Fruit fly (Drosophila melanogaster) whole organism, embryonic: ENCODE measurements around the gene LysRS.

ENCODE experiments used
- Adf1 ChIP-seq: fragments of 200-800 bp; sonication (Bioruptor generic); IDR thresholded peaks from 2 replicates; pipeline ENCODE4 v1.3.6; 2022; ENCODE audit warnings: missing biosample characterization, missing genetic modification characterization
- Antp ChIP-seq: fragments of 200-800 bp; sonication (Bioruptor generic); optimal IDR thresholded peaks from 3 replicates; lab custom pipeline; 2016; ENCODE audit warnings: missing biosample characterization, missing genetic modification characterization
- CG11247 ChIP-seq: fragments of 200-800 bp; sonication (Bioruptor generic); IDR thresholded peaks from 2 replicates; pipeline ENCODE4 v1.3.6; 2022; ENCODE audit warnings: missing biosample characterization, missing genetic modification characterization
- CG11504 ChIP-seq: fragments of 200-800 bp; sonication (Bioruptor generic); optimal IDR thresholded peaks from 3 replicates; lab custom pipeline; 2019; ENCODE audit warnings: missing biosample characterization, mild to moderate bottlenecking, missing genetic modification characterization, moderate library complexity
- CG13624 ChIP-seq: fragments of 200-800 bp; sonication (Bioruptor generic); optimal IDR thresholded peaks from 2 replicates; lab custom pipeline; 2016; ENCODE audit warnings: missing biosample characterization, missing genetic modification characterization
- CG1647 ChIP-seq: fragments of 200-800 bp; sonication (Bioruptor generic); optimal IDR thresholded peaks from 3 replicates; lab custom pipeline; 2016; ENCODE audit warnings: missing biosample characterization, missing genetic modification characterization
- CG16779 ChIP-seq: fragments of 200-800 bp; sonication (Bioruptor generic); IDR thresholded peaks from 2 replicates; pipeline ENCODE4 v1.3.6; 2022; ENCODE audit warnings: missing biosample characterization, missing genetic modification characterization
- CG17385 ChIP-seq: fragments of 200-800 bp; sonication (Bioruptor generic); optimal IDR thresholded peaks from 3 replicates; lab custom pipeline; 2018; ENCODE audit warnings: missing biosample characterization, mild to moderate bottlenecking, missing genetic modification characterization
- CG17612 ChIP-seq: fragments of 200-800 bp; sonication (Bioruptor generic); IDR thresholded peaks from 2 replicates; pipeline ENCODE4 v1.3.6; 2022; ENCODE audit warnings: missing biosample characterization, missing genetic modification characterization
- CG18262 ChIP-seq: fragments of 200-800 bp; optimal IDR thresholded peaks from 3 replicates; lab custom pipeline; 2019; ENCODE audit warnings: missing biosample characterization, mild to moderate bottlenecking, missing genetic modification characterization, moderate library complexity
- CG34224 ChIP-seq: fragments of 200-800 bp; sonication (Bioruptor generic); IDR thresholded peaks from 3 replicates; pipeline ENCODE4 v1.3.6; 2022; ENCODE audit warnings: missing biosample characterization, missing genetic modification characterization; ENCODE audit not compliant: partially characterized antibody
- CG4328 ChIP-seq: fragments of 200-800 bp; sonication (Bioruptor generic); optimal IDR thresholded peaks from 3 replicates; lab custom pipeline; 2017; ENCODE audit warnings: missing biosample characterization, missing genetic modification reagents, missing genetic modification characterization
- CG5953 ChIP-seq: fragments of 200-800 bp; sonication (Bioruptor generic); IDR thresholded peaks from 2 replicates; pipeline ENCODE4 v1.3.6; 2022; ENCODE audit warnings: missing biosample characterization, missing genetic modification characterization
- CG6254 ChIP-seq: fragments of 200-800 bp; sonication (Bioruptor generic); optimal IDR thresholded peaks from 3 replicates; lab custom pipeline; 2017; ENCODE audit warnings: mild to moderate bottlenecking, missing biosample characterization, missing genetic modification reagents, missing genetic modification characterization
- CG8388 ChIP-seq: fragments of 200-800 bp; sonication (Bioruptor generic); optimal IDR thresholded peaks from 2 replicates; lab custom pipeline; 2019; ENCODE audit warnings: missing biosample characterization, mild to moderate bottlenecking, missing genetic modification characterization, moderate library complexity
- CHES-1-like ChIP-seq: fragments of 200-800 bp; sonication (Bioruptor generic); optimal IDR thresholded peaks from 2 replicates; lab custom pipeline; 2016; ENCODE audit warnings: missing biosample characterization, missing genetic modification characterization
- Dp ChIP-seq: fragments of 200-800 bp; sonication (Bioruptor generic); optimal IDR thresholded peaks from 2 replicates; lab custom pipeline; 2018; ENCODE audit warnings: missing biosample characterization, mild to moderate bottlenecking, missing genetic modification characterization, moderate library complexity
- Eip74EF ChIP-seq, 2 experiments: fragments of 200-800 bp in 1 of 2; fragments of >200 bp in 1 of 2; sonication (Bioruptor generic) in 1 of 2; optimal IDR thresholded peaks; 2 replicates each; lab custom pipeline; 2017 to 2019; ENCODE audit warnings: missing biosample characterization in 2 of 2, missing genetic modification characterization in 2 of 2, mild to moderate bottlenecking in 1 of 2, moderate library complexity in 1 of 2
- Gug ChIP-seq: fragments of 200-800 bp; sonication (Bioruptor generic); IDR thresholded peaks from 4 replicates; pipeline ENCODE4 v1.3.6; 2022; ENCODE audit warnings: missing biosample characterization, missing genetic modification characterization
- Hr39 ChIP-seq: fragments of >200 bp; optimal IDR thresholded peaks from 2 replicates; lab custom pipeline; 2017
- Kr ChIP-seq: fragments of 200-800 bp; sonication (Bioruptor generic); optimal IDR thresholded peaks from 2 replicates; lab custom pipeline; 2017; ENCODE audit warnings: missing biosample characterization, mild to moderate bottlenecking, missing genetic modification characterization
- NK7.1 ChIP-seq: fragments of 200-800 bp; sonication (Bioruptor generic); optimal IDR thresholded peaks from 3 replicates; lab custom pipeline; 2016; ENCODE audit warnings: missing biosample characterization, missing genetic modification characterization
- Poxn ChIP-seq: fragments of 200-800 bp; sonication (Bioruptor generic); IDR thresholded peaks from 2 replicates; pipeline ENCODE4 v1.3.6; 2022; ENCODE audit warnings: missing biosample characterization, missing genetic modification characterization
- Scr ChIP-seq: fragments of 200-800 bp; sonication (Bioruptor generic); IDR thresholded peaks from 2 replicates; pipeline ENCODE4 v1.3.6; 2022; ENCODE audit warnings: missing biosample characterization, missing genetic modification characterization; ENCODE audit not compliant: partially characterized antibody
- Sry-β ChIP-seq: fragments of 200-800 bp; sonication (Bioruptor generic); optimal IDR thresholded peaks from 2 replicates; lab custom pipeline; 2018; ENCODE audit warnings: missing biosample characterization, mild to moderate bottlenecking, missing genetic modification characterization, moderate library complexity
- Taf1 ChIP-seq: fragments of 200-800 bp; sonication (Bioruptor generic); IDR thresholded peaks from 2 replicates; pipeline ENCODE4 v1.3.6; 2022; ENCODE audit warnings: missing biosample characterization, missing genetic modification characterization
- Xbp1 ChIP-seq: fragments of 200-800 bp; sonication (Bioruptor generic); optimal IDR thresholded peaks from 3 replicates; lab custom pipeline; 2016; ENCODE audit warnings: missing biosample characterization, mild to moderate bottlenecking, missing genetic modification characterization
- ac ChIP-seq: fragments of 200-800 bp; sonication (Bioruptor generic); optimal IDR thresholded peaks from 3 replicates; lab custom pipeline; 2017; ENCODE audit warnings: missing biosample characterization, mild to moderate bottlenecking, missing genetic modification characterization
- aop ChIP-seq: fragments of 200-800 bp; sonication (Bioruptor generic); IDR thresholded peaks from 2 replicates; pipeline ENCODE4 v1.3.6; 2022; ENCODE audit warnings: missing biosample characterization, missing genetic modification characterization
- ase ChIP-seq: fragments of 200-800 bp; sonication (Bioruptor generic); IDR thresholded peaks from 3 replicates; pipeline ENCODE4 v1.3.6; 2022; ENCODE audit warnings: missing biosample characterization, missing genetic modification characterization
- ato ChIP-seq: fragments of 200-800 bp; sonication (Bioruptor generic); IDR thresholded peaks from 2 replicates; pipeline ENCODE4 v1.3.6; 2022; ENCODE audit warnings: missing biosample characterization, missing genetic modification characterization; ENCODE audit not compliant: partially characterized antibody
- cas ChIP-seq: fragments of 200-800 bp; sonication (Bioruptor generic); IDR thresholded peaks from 2 replicates; pipeline ENCODE4 v1.3.6; 2022; ENCODE audit warnings: missing biosample characterization, missing genetic modification characterization
- crol ChIP-seq: fragments of 200-800 bp; sonication (Bioruptor generic); IDR thresholded peaks from 2 replicates; pipeline ENCODE4 v1.3.6; 2022; ENCODE audit warnings: missing biosample characterization, missing genetic modification characterization
- danr ChIP-seq: fragments of 200-800 bp; sonication (Bioruptor generic); IDR thresholded peaks from 2 replicates; pipeline ENCODE4 v1.3.6; 2022; ENCODE audit warnings: missing biosample characterization, missing genetic modification characterization
- dmrt99B ChIP-seq: fragments of 200-800 bp; sonication (Bioruptor generic); optimal IDR thresholded peaks from 2 replicates; lab custom pipeline; 2018; ENCODE audit warnings: missing biosample characterization, mild to moderate bottlenecking, missing genetic modification characterization, moderate library complexity
- exex ChIP-seq: fragments of 200-800 bp; sonication (Bioruptor generic); optimal IDR thresholded peaks from 4 replicates; lab custom pipeline; 2018; ENCODE audit warnings: missing biosample characterization, mild to moderate bottlenecking, missing genetic modification characterization, moderate library complexity
- eyg ChIP-seq: fragments of 200-800 bp; sonication (Bioruptor generic); optimal IDR thresholded peaks from 3 replicates; lab custom pipeline; 2016; ENCODE audit warnings: missing biosample characterization, missing genetic modification characterization
- kah ChIP-seq: fragments of 200-800 bp; sonication (Bioruptor generic); optimal IDR thresholded peaks from 2 replicates; lab custom pipeline; 2018; ENCODE audit warnings: missing biosample characterization, mild to moderate bottlenecking, missing genetic modification characterization
- kni ChIP-seq: fragments of 200-800 bp; sonication (Bioruptor generic); optimal IDR thresholded peaks from 3 replicates; lab custom pipeline; 2017; ENCODE audit warnings: mild to moderate bottlenecking, missing biosample characterization, missing genetic modification reagents, missing genetic modification characterization
- odd ChIP-seq: fragments of 200-800 bp; sonication (Bioruptor generic); optimal IDR thresholded peaks from 2 replicates; lab custom pipeline; 2017; ENCODE audit warnings: missing biosample characterization, mild to moderate bottlenecking, missing genetic modification characterization
- pfk ChIP-seq: fragments of 200-800 bp; sonication (Bioruptor generic); optimal IDR thresholded peaks from 2 replicates; lab custom pipeline; 2018; ENCODE audit warnings: missing biosample characterization, mild to moderate bottlenecking, missing genetic modification characterization, moderate library complexity
- psq ChIP-seq: fragments of 200-800 bp; sonication (Bioruptor generic); optimal IDR thresholded peaks from 2 replicates; lab custom pipeline; 2017; ENCODE audit warnings: missing biosample characterization, missing genetic modification characterization
- sc ChIP-seq, 3 experiments: fragments of >200 bp in 2 of 3; fragments of 200-800 bp in 1 of 3; sonication (Bioruptor generic) in 1 of 3; optimal IDR thresholded peaks; 2 replicates in 2 of 3; 3 replicates in 1 of 3; lab custom pipeline; 2017; ENCODE audit warnings: mild to moderate bottlenecking in 1 of 3, missing biosample characterization in 1 of 3, missing genetic modification characterization in 1 of 3, missing genetic modification reagents in 1 of 3
- seq ChIP-seq: fragments of 200-800 bp; sonication (Bioruptor generic); IDR thresholded peaks from 2 replicates; pipeline ENCODE4 v1.3.6; 2022; ENCODE audit warnings: missing biosample characterization, missing genetic modification characterization
- sisA ChIP-seq: fragments of 200-800 bp; sonication (Bioruptor generic); IDR thresholded peaks from 2 replicates; pipeline ENCODE4 v1.3.6; 2022; ENCODE audit warnings: missing biosample characterization, missing genetic modification characterization
- slbo ChIP-seq: fragments of 200-800 bp; sonication (Bioruptor generic); IDR thresholded peaks from 2 replicates; pipeline ENCODE4 v1.3.6; 2022; ENCODE audit warnings: missing biosample characterization, missing genetic modification characterization
- tll ChIP-seq, 2 experiments: fragments of 200-800 bp in 1 of 2; fragments of >200 bp in 1 of 2; sonication (Bioruptor generic) in 1 of 2; optimal IDR thresholded peaks; 2 replicates each; lab custom pipeline; 2017 to 2019; ENCODE audit warnings: missing biosample characterization in 2 of 2, missing genetic modification characterization in 2 of 2, mild to moderate bottlenecking in 1 of 2, moderate library complexity in 1 of 2
- toy ChIP-seq: fragments of 200-800 bp; sonication (Bioruptor generic); IDR thresholded peaks from 2 replicates; pipeline ENCODE4 v1.3.6; 2022; ENCODE audit warnings: missing biosample characterization, missing genetic modification characterization
- trh ChIP-seq: fragments of 200-800 bp; sonication (Bioruptor generic); optimal IDR thresholded peaks from 2 replicates; lab custom pipeline; 2016; ENCODE audit warnings: missing biosample characterization, missing genetic modification characterization

The LysRS gene

dm6 chrX:9579918-9580521, 28.7 kb downstream of the LysRS start, which contains the start of gene LPCAT (continued):
- TF ChIP-seq Hr39 (lab: Kevin White, UChicago), result no peak
- TF ChIP-seq Adf1 (GFP tag; lab: Robert Waterston, UW), result peak; percentile 24; the same call in 1 of the 2 replicates
- peak; percentile 79 for TF ChIP-seq CG11504 (tag; lab: Kevin White, UChicago)
- TF ChIP-seq Scr (GFP tag; lab: Robert Waterston, UW), result peak; percentile 82
- TF ChIP-seq CG16779 (GFP tag; lab: Robert Waterston, UW), result peak; percentile 64; the same call in 1 of the 2 replicates
- no peak for TF ChIP-seq eyg (GFP tag; lab: Kevin White, UChicago)
- TF ChIP-seq odd (GFP tag; lab: Kevin White, UChicago), result no peak
- peak; percentile 87 for TF ChIP-seq CG1647
- peak; percentile 22; the same call in 1 of the 2 replicates for TF ChIP-seq cas (GFP tag; lab: Robert Waterston, UW)
- peak; percentile 82 for TF ChIP-seq Gug
- no peak for TF ChIP-seq tll (GFP tag; optimal IDR thresholded peaks at IDR 0.05; lab: Kevin White, UChicago)
- TF ChIP-seq Taf1 (GFP tag; lab: Robert Waterston, UW), result peak; percentile 42; the same call in 1 of the 2 replicates
- TF ChIP-seq kah (GFP tag; lab: Kevin White, UChicago), result no peak
- TF ChIP-seq Kr (GFP tag; lab: Kevin White, UChicago), result no peak
- no peak; the same call in 1 of the 2 replicates for TF ChIP-seq ato
- TF ChIP-seq Eip74EF (GFP tag; optimal IDR thresholded peaks at IDR 0.05; lab: Kevin White, UChicago), result no peak
- TF ChIP-seq sc (optimal IDR thresholded peaks at IDR 0.05; lab: Kevin White, UChicago), result no peak
- no peak for TF ChIP-seq sc (GFP tag; optimal IDR thresholded peaks at IDR 0.05; lab: Kevin White, UChicago)
- TF ChIP-seq slbo, result peak; percentile 93
- no peak for TF ChIP-seq CG6254 (GFP tag; lab: Kevin White, UChicago)
- TF ChIP-seq CG18262 (tag; lab: Kevin White, UChicago), result peak; percentile 25
- peak; percentile 87 for TF ChIP-seq sisA
- no peak for TF ChIP-seq psq
- TF ChIP-seq Sry-β, result no peak
- peak; percentile 41 for TF ChIP-seq dmrt99B (tag; lab: Kevin White, UChicago)
- TF ChIP-seq pfk (GFP tag; lab: Kevin White, UChicago), result peak; percentile 8
- TF ChIP-seq exex (tag; lab: Kevin White, UChicago), result peak; percentile 23
- TF ChIP-seq CG4328, result peak; percentile 31
- peak; percentile 73 for TF ChIP-seq Xbp1 (GFP tag; lab: Kevin White, UChicago)
- peak; percentile 78 for TF ChIP-seq CG34224 (GFP tag; lab: Robert Waterston, UW)
- TF ChIP-seq CHES-1-like, result peak; percentile 63
- no peak for TF ChIP-seq CG5953
- peak; percentile 86 for TF ChIP-seq CG11247 (GFP tag; lab: Robert Waterston, UW)
- peak; percentile 75 for TF ChIP-seq Antp (GFP tag; lab: Kevin White, UChicago)
- peak; percentile 17 for TF ChIP-seq CG8388 (GFP tag; lab: Kevin White, UChicago)
- peak; percentile 54 for TF ChIP-seq trh (GFP tag; lab: Kevin White, UChicago)
- peak; percentile 54; the same call in 1 of the 2 replicates for TF ChIP-seq seq (GFP tag; lab: Robert Waterston, UW)
- peak; percentile 48 for TF ChIP-seq CG17385 (GFP tag; lab: Kevin White, UChicago)
- 0 out of 2 replicates have a peak, but pooled peaks have one; percentile 41 for TF ChIP-seq toy
- TF ChIP-seq danr (GFP tag; lab: Robert Waterston, UW), result peak; percentile 66
- 0 out of 2 replicates have a peak, but pooled peaks have one; percentile 2 for TF ChIP-seq aop (GFP tag; lab: Robert Waterston, UW)
- 0 out of 2 replicates have a peak, but pooled peaks have one; percentile 32 for TF ChIP-seq Poxn (GFP tag; lab: Robert Waterston, UW)
- peak; percentile 85 for TF ChIP-seq CG13624
- no peak for TF ChIP-seq ac (GFP tag; lab: Kevin White, UChicago)
- no peak for TF ChIP-seq kni (GFP tag; lab: Kevin White, UChicago)
- 0 out of 2 replicates have a peak, but pooled peaks have one; percentile 49 for TF ChIP-seq CG17612 (GFP tag; lab: Robert Waterston, UW)
- TF ChIP-seq NK7.1 (GFP tag; lab: Kevin White, UChicago), result no peak
- peak; percentile 86 for TF ChIP-seq Dp
- TF ChIP-seq ase (GFP tag; lab: Robert Waterston, UW), result peak; percentile 67; the same call in 2 of the 3 replicates
- no peak for TF ChIP-seq crol (GFP tag; lab: Robert Waterston, UW)
